Worm (Caenorhabditis elegans) whole organism, midembryonic: ENCODE results near the gene Y69H2.17.

ENCODE experiments used
- T22C8.4 ChIP-seq: fragments of 200-800 bp; sonication (Bioruptor generic); IDR thresholded peaks from 2 replicates; pipeline ENCODE4 v1.3.6; 2022; ENCODE audit warnings: missing genetic modification characterization, missing compliant biosample characterization
- flt-1 ChIP-seq: fragments of 200-800 bp; sonication (Bioruptor generic); IDR thresholded peaks from 2 replicates; pipeline ENCODE4 v1.3.6; 2022; ENCODE audit warnings: missing genetic modification characterization, missing compliant biosample characterization
- klf-2 ChIP-seq: fragments of 200-800 bp; sonication (Bioruptor generic); conservative IDR thresholded peaks from 2 replicates; pipeline ENCODE4 v1.3.6; 2022; ENCODE audit warnings: missing genetic modification reagents, missing genetic modification characterization, missing compliant biosample characterization
- ref-1 ChIP-seq: fragments of 200-800 bp; sonication (Bioruptor generic); conservative IDR thresholded peaks from 2 replicates; pipeline ENCODE4 v1.3.6; 2022; ENCODE audit warnings: missing genetic modification reagents, missing genetic modification characterization, missing compliant biosample characterization
- tab-1 ChIP-seq: fragments of 200-800 bp; sonication (Bioruptor generic); IDR thresholded peaks from 2 replicates; pipeline ENCODE4 v1.3.6; 2022; ENCODE audit warnings: missing genetic modification characterization, missing compliant biosample characterization
- ztf-23 ChIP-seq: fragments of 200-800 bp; sonication (Bioruptor generic); IDR thresholded peaks from 2 replicates; pipeline ENCODE4 v1.3.6; 2022; ENCODE audit warnings: missing genetic modification reagents, missing genetic modification characterization, missing compliant biosample characterization

- TF ChIP-seq T22C8.4 (GFP tag; lab: Robert Waterston, UW) (no peak), flt-1 (GFP tag; lab: Robert Waterston, UW) (no peak), ref-1 (GFP tag; lab: Robert Waterston, UW) (no peak), ztf-23 (GFP tag; lab: Robert Waterston, UW) (no peak), klf-2 (GFP tag; lab: Robert Waterston, UW) (no peak), tab-1 (GFP tag; lab: Robert Waterston, UW) (no peak)
These were observed 48.5 kb upstream of the Y69H2.17 start, which contains the start of gene egas-3 for ce11 chrV:18636248-18636647.
